Fruit fly (Drosophila melanogaster): Measurements from ENCODE around the gene CG5567.

DNA sequence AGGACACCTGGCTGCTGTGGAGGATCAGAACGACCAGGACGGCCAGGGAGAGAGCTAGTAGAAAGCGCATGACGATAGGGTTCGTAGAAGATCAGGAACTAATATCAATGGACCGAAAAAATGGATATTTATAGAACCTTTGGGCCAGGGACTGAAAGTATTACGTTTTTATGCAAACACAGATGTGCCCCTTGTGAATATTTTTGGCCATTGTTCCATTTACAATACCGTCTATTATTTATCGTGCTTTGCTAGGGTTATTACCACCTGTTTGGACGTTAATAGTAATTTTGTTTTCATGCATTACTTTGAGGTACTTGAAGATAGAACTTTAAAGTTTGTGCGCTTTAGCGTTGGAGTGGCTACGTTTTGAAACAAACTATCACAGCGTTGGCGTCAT is 9.8 kb downstream of the CG5567 start, which contains the start of gene CG32188:
- no peak for TF ChIP-seq CG13204 (GFP tag; optimal IDR thresholded peaks at IDR 0.05)
- no peak for TF ChIP-seq CG15710 (tag; optimal IDR thresholded peaks at IDR 0.05)
- TF ChIP-seq rn (GFP tag; IDR thresholded peaks at IDR 0.05), result no peak
- TF ChIP-seq fd96Ca (GFP tag; IDR thresholded peaks at IDR 0.05), result no peak
- no peak for TF ChIP-seq EcR (GFP tag; optimal IDR thresholded peaks at IDR 0.05)
- no peak for TF ChIP-seq CG10348 (GFP tag; IDR thresholded peaks at IDR 0.05)

Data from whole organism, pupa.